Worm (Caenorhabditis elegans) whole organism, L4 larva: ENCODE data around the gene Y69A2AR.24.

Source experiments
- T20F7.1 ChIP-seq: fragments of 200-800 bp; sonication (Bioruptor generic); optimal IDR thresholded peaks from 2 replicates; lab custom pipeline; 2018; ENCODE audit warnings: mild to moderate bottlenecking, missing genetic modification characterization, missing compliant biosample characterization
- Y48G9A.11 ChIP-seq: fragments of 200-800 bp; sonication (Bioruptor generic); IDR thresholded peaks from 2 replicates; pipeline ENCODE4 v1.3.6; 2022; ENCODE audit warnings: missing genetic modification reagents, missing genetic modification characterization, missing compliant biosample characterization
- ZK337.2 ChIP-seq: fragments of 200-800 bp; sonication (Bioruptor generic); IDR thresholded peaks from 2 replicates; pipeline ENCODE4 v1.3.6; 2022; ENCODE audit warnings: missing genetic modification reagents, missing genetic modification characterization, missing compliant biosample characterization
- ZK546.5 ChIP-seq, 2 experiments: sonication (generic microtip); optimal IDR thresholded peaks; 2 replicates each; lab custom pipeline; 2017; ENCODE audit warnings: missing biosample characterization in 2 of 2, missing genetic modification characterization in 2 of 2
- aha-1 ChIP-seq: fragments of 150-350 bp; peaks from one replicate; lab custom pipeline; 2014; ENCODE audit warnings: missing biosample characterization, missing genetic modification characterization
- arid-1 ChIP-seq: fragments of 200-800 bp; sonication (Bioruptor generic); conservative IDR thresholded peaks from 2 replicates; pipeline ENCODE4 v1.3.6; 2022; ENCODE audit warnings: missing genetic modification reagents, missing genetic modification characterization, missing compliant biosample characterization
- ceh-28 ChIP-seq: fragments of 150-350 bp; optimal IDR thresholded peaks from 2 replicates; lab custom pipeline; 2014; ENCODE audit warnings: missing biosample characterization, missing genetic modification reagents, missing genetic modification characterization
- ceh-44 ChIP-seq: fragments of 200-800 bp; sonication (Bioruptor generic); IDR thresholded peaks from 2 replicates; pipeline ENCODE4 v1.3.6; 2022; ENCODE audit warnings: missing genetic modification reagents, missing genetic modification characterization, missing compliant biosample characterization
- ceh-62 ChIP-seq: sonication (generic microtip); optimal IDR thresholded peaks from 2 replicates; lab custom pipeline; 2017; ENCODE audit warnings: missing biosample characterization, missing genetic modification characterization
- ces-1 ChIP-seq: fragments of 150-350 bp; sonication (generic microtip); optimal IDR thresholded peaks from 4 replicates; lab custom pipeline; 2014; ENCODE audit warnings: missing biosample characterization, missing genetic modification reagents, missing genetic modification characterization
- ctbp-1 ChIP-seq: fragments of 200-800 bp; sonication (Bioruptor generic); IDR thresholded peaks from 2 replicates; pipeline ENCODE4 v1.3.6; 2022; ENCODE audit warnings: missing genetic modification reagents, missing genetic modification characterization, missing compliant biosample characterization
- daf-16 ChIP-seq, 3 experiments: sonication (generic microtip); optimal IDR thresholded peaks; 2 replicates each; lab custom pipeline; 2016 to 2017; ENCODE audit warnings: missing genetic modification characterization in 3 of 3, missing genetic modification reagents in 3 of 3, mild to moderate bottlenecking in 2 of 3, missing compliant biosample characterization in 2 of 3, missing biosample characterization in 1 of 3, moderate library complexity in 1 of 3
- daf-8 ChIP-seq: fragments of 200-800 bp; sonication (Bioruptor generic); IDR thresholded peaks from 2 replicates; pipeline ENCODE4 v1.3.6; 2022; ENCODE audit warnings: missing genetic modification characterization, missing compliant biosample characterization
- dmd-8 ChIP-seq: fragments of 200-800 bp; sonication (Bioruptor generic); IDR thresholded peaks from 2 replicates; pipeline ENCODE4 v1.3.6; 2022; ENCODE audit warnings: missing genetic modification characterization, missing compliant biosample characterization
- dmd-9 ChIP-seq: fragments of 200-800 bp; sonication (Bioruptor generic); IDR thresholded peaks from 2 replicates; pipeline ENCODE4 v1.3.6; 2022; ENCODE audit warnings: missing genetic modification reagents, missing genetic modification characterization, missing compliant biosample characterization
- dpl-1 ChIP-seq: fragments of 150-350 bp; optimal IDR thresholded peaks from 2 replicates; lab custom pipeline; 2014; ENCODE audit warnings: missing biosample characterization, missing genetic modification reagents, missing genetic modification characterization
- dve-1 ChIP-seq: sonication (generic microtip); optimal IDR thresholded peaks from 2 replicates; lab custom pipeline; 2017; ENCODE audit warnings: antibody characterized with exemption, mild to moderate bottlenecking, missing genetic modification characterization, missing compliant biosample characterization; ENCODE audit not compliant: insufficient read depth
- egl-43 ChIP-seq: fragments of 200-800 bp; sonication (Bioruptor generic); IDR thresholded peaks from 2 replicates; pipeline ENCODE4 v1.3.6; 2022; ENCODE audit warnings: missing genetic modification reagents, missing genetic modification characterization, missing compliant biosample characterization
- gei-8 ChIP-seq: fragments of 200-800 bp; sonication (Bioruptor generic); optimal IDR thresholded peaks from 2 replicates; lab custom pipeline; 2018; ENCODE audit warnings: mild to moderate bottlenecking, missing genetic modification characterization, missing compliant biosample characterization
- hlh-11 ChIP-seq: fragments of 200-800 bp; sonication (Bioruptor generic); optimal IDR thresholded peaks from 2 replicates; lab custom pipeline; 2018; ENCODE audit warnings: mild to moderate bottlenecking, missing genetic modification characterization, missing compliant biosample characterization
- hlh-30 ChIP-seq: sonication (generic microtip); optimal IDR thresholded peaks from 2 replicates; lab custom pipeline; 2017; ENCODE audit warnings: antibody characterized with exemption, mild to moderate bottlenecking, missing genetic modification characterization, missing compliant biosample characterization; ENCODE audit not compliant: insufficient read depth
- jun-1 ChIP-seq: fragments of 150-350 bp; optimal IDR thresholded peaks from 2 replicates; lab custom pipeline; 2014; ENCODE audit warnings: missing biosample characterization, missing genetic modification reagents, missing genetic modification characterization
- lim-7 ChIP-seq: fragments of 200-800 bp; sonication (Bioruptor generic); IDR thresholded peaks from 2 replicates; pipeline ENCODE4 v1.3.6; 2022; ENCODE audit warnings: missing genetic modification characterization, missing compliant biosample characterization
- lin-1 ChIP-seq: fragments of 200-800 bp; sonication (Bioruptor generic); IDR thresholded peaks from 2 replicates; pipeline ENCODE4 v1.3.6; 2022; ENCODE audit warnings: missing genetic modification reagents, missing genetic modification characterization, missing compliant biosample characterization
- lin-38 ChIP-seq: fragments of 200-800 bp; sonication (Bioruptor generic); IDR thresholded peaks from 2 replicates; pipeline ENCODE4 v1.3.6; 2022; ENCODE audit warnings: missing genetic modification reagents, missing genetic modification characterization, missing compliant biosample characterization
- mep-1 ChIP-seq: fragments of 150-350 bp; sonication (generic microtip); optimal IDR thresholded peaks from 3 replicates; lab custom pipeline; 2014; ENCODE audit warnings: missing biosample characterization, missing genetic modification characterization
- mxl-3 ChIP-seq: fragments of 200-800 bp; sonication (Bioruptor generic); optimal IDR thresholded peaks from 2 replicates; lab custom pipeline; 2018; ENCODE audit warnings: mild to moderate bottlenecking, missing genetic modification characterization, missing compliant biosample characterization
- nhr-11 ChIP-seq: fragments of 150-350 bp; optimal IDR thresholded peaks from 2 replicates; lab custom pipeline; 2014; ENCODE audit warnings: missing biosample characterization, missing genetic modification characterization
- nhr-237 ChIP-seq: sonication (generic microtip); optimal IDR thresholded peaks from 2 replicates; lab custom pipeline; 2017; ENCODE audit warnings: missing biosample characterization, missing genetic modification characterization
- nhr-28 ChIP-seq: fragments of 150-350 bp; optimal IDR thresholded peaks from 2 replicates; lab custom pipeline; 2014; ENCODE audit warnings: missing biosample characterization, missing genetic modification characterization
- nhr-41 ChIP-seq: fragments of 200-800 bp; sonication (Bioruptor generic); IDR thresholded peaks from 2 replicates; pipeline ENCODE4 v1.3.6; 2022; ENCODE audit warnings: missing genetic modification reagents, missing genetic modification characterization, missing compliant biosample characterization
- nhr-42 ChIP-seq: fragments of 200-800 bp; sonication (Bioruptor generic); IDR thresholded peaks from 2 replicates; pipeline ENCODE4 v1.3.6; 2022; ENCODE audit warnings: missing genetic modification characterization, missing compliant biosample characterization
- nhr-48 ChIP-seq: sonication (generic microtip); optimal IDR thresholded peaks from 2 replicates; lab custom pipeline; 2016; ENCODE audit warnings: mild to moderate bottlenecking, missing genetic modification characterization, missing compliant biosample characterization
- nhr-6 ChIP-seq: fragments of 150-350 bp; optimal IDR thresholded peaks from 2 replicates; lab custom pipeline; 2014; ENCODE audit warnings: missing biosample characterization, missing genetic modification characterization
- pha-4 ChIP-seq, 2 experiments: fragments of 150-350 bp in 1 of 2; fragments of 200-800 bp in 1 of 2; sonication (Bioruptor generic) in 1 of 2; IDR thresholded peaks in 1 of 2; optimal IDR thresholded peaks in 1 of 2; 2 replicates each; pipeline versions ENCODE4 v1.3.6 to Lab custom; 2014 to 2022; ENCODE audit warnings: missing genetic modification characterization in 2 of 2, missing genetic modification reagents in 2 of 2, missing biosample characterization in 1 of 2, missing compliant biosample characterization in 1 of 2
- php-3 ChIP-seq: fragments of 200-800 bp; sonication (Bioruptor generic); IDR thresholded peaks from 2 replicates; pipeline ENCODE4 v1.3.6; 2022; ENCODE audit warnings: missing genetic modification reagents, missing genetic modification characterization, missing compliant biosample characterization
- pqm-1 ChIP-seq: sonication (generic microtip); optimal IDR thresholded peaks from 2 replicates; lab custom pipeline; 2017; ENCODE audit warnings: missing biosample characterization, missing genetic modification characterization
- set-16 ChIP-seq: fragments of 200-800 bp; sonication (Bioruptor generic); IDR thresholded peaks from 2 replicates; pipeline ENCODE4 v1.3.6; 2022; ENCODE audit warnings: missing genetic modification reagents, missing genetic modification characterization, missing compliant biosample characterization
- snpc-1.2 ChIP-seq: fragments of 200-800 bp; sonication (Bioruptor generic); IDR thresholded peaks from 2 replicates; pipeline ENCODE4 v1.3.6; 2022; ENCODE audit warnings: missing genetic modification reagents, missing genetic modification characterization, missing compliant biosample characterization
- tag-97 ChIP-seq: fragments of 200-800 bp; sonication (Bioruptor generic); IDR thresholded peaks from 2 replicates; pipeline ENCODE4 v1.3.6; 2022; ENCODE audit warnings: missing genetic modification characterization, missing compliant biosample characterization
- unc-62 ChIP-seq, 3 experiments: fragments of 150-350 bp in 1 of 3; sonication (generic microtip); optimal IDR thresholded peaks in 2 of 3; peaks in 1 of 3; 1 replicate in 1 of 3; 2 replicates in 2 of 3; lab custom pipeline; 2014 to 2017; ENCODE audit warnings: missing biosample characterization in 3 of 3, missing genetic modification characterization in 3 of 3, missing genetic modification reagents in 3 of 3, missing genotype in 1 of 3
- vab-7 ChIP-seq: fragments of 200-800 bp; sonication (Bioruptor generic); IDR thresholded peaks from 2 replicates; pipeline ENCODE4 v1.3.6; 2022; ENCODE audit warnings: missing genetic modification reagents, missing genetic modification characterization, missing compliant biosample characterization
- zfp-2 ChIP-seq: sonication (generic microtip); optimal IDR thresholded peaks from 2 replicates; lab custom pipeline; 2016; ENCODE audit warnings: mild to moderate bottlenecking, missing genetic modification characterization, missing compliant biosample characterization
- ztf-11 ChIP-seq: fragments of 150-350 bp; optimal IDR thresholded peaks from 2 replicates; lab custom pipeline; 2014; ENCODE audit warnings: missing biosample characterization, missing genetic modification characterization

Gene Y69A2AR.24

DNA sequence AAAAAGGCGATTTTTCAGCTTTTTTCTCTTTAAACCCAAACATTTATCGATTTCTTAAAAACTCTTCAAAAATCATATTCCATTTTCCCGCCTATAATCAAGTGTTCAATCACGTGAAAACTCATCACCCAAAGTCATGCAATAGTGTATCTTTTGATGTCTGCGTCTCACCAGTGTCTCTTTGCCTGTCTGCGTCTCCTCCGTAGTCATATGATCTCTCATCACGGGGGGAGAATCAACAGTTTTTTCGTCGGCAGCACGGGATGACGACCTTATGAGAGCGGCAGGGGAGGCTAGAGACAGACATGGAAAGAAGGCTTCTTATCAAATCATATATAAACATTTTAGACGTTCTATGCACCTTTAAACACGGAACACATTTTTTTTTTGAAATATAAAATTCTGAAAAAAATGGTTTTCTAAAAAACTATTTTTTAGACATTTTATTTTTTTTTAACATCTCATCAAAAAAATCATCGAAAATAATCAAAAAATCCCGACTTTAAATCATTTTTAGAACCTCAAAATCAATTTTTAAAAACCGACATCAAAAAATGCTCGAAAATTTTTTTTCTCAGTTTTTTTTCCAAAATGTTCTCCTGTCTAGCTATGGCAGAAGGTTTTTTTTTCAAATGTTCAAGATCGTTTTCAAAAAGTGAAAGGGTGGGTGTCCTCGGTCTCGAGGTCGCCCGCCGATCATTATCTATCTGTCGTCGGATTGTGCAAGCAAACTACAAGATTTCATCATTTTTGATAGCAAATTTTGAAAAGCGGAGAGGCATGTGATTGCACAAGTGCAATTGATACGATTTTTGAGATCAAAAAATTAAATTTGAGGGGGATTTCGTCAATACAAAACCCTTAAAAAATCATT lies 38.4 kb upstream of the Y69A2AR.24 start (continued):
- TF ChIP-seq ceh-44 = 0 out of 2 replicates have a peak, but pooled peaks have one; percentile 37
- peak; percentile 90 for TF ChIP-seq nhr-41 (GFP tag; lab: Robert Waterston, UW)
- peak; percentile 96 for TF ChIP-seq gei-8 (GFP tag; lab: Kevin White, UChicago)
- peak; percentile 92 for TF ChIP-seq ctbp-1 (GFP tag; lab: Robert Waterston, UW)
- peak; percentile 66 to 99 for TF ChIP-seq unc-62 (GFP tag; optimal IDR thresholded peaks at IDR 0.05 in 1 of 2; lab: Kevin White, UChicago)
- TF ChIP-seq unc-62 (tag; optimal IDR thresholded peaks at IDR 0.05; lab: Kevin White, UChicago) = no peak
- TF ChIP-seq ceh-28 (tag; lab: Kevin White, UChicago) = peak; percentile 9
- no peak for TF ChIP-seq ztf-11 (tag; lab: Kevin White, UChicago)

DNA sequence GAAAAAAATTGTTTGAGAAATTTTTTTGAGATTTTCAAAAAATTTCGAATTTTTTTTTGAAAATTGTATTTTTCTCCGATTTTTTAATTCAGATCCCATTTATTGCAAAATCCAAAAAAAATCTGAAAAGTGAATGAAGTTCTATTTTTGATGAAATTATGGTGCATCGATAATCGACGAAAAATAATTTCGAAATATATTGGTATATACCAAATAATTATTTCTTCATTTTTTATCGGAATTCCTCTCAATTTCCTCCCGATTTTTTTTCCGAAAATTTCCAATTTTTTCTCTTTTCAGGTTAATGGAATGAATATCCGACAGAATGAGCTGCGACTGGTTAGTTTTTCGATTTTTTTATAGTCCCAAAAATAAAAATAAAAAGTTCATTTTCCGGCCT lies 37.0 kb upstream of the Y69A2AR.24 start, which contains the start of gene epg-9:
Gene epg-9, plus strand, starts transcription at position 301 of the 400 bp plus-strand sequence.
- no peak for TF ChIP-seq daf-8 (GFP tag; lab: Robert Waterston, UW)
- TF ChIP-seq ces-1 = no peak
- no peak for TF ChIP-seq egl-43 (GFP tag; lab: Robert Waterston, UW)
- no peak for TF ChIP-seq dmd-9 (GFP tag; lab: Robert Waterston, UW)
- no peak for TF ChIP-seq vab-7 (GFP tag; lab: Robert Waterston, UW)
- TF ChIP-seq nhr-42 (GFP tag; lab: Robert Waterston, UW) = no peak
- TF ChIP-seq ceh-62 = no peak
- no peak for TF ChIP-seq ZK546.5 (tag; optimal IDR thresholded peaks at IDR 0.05; lab: Kevin White, UChicago)
- no peak for TF ChIP-seq zfp-2
- no peak for TF ChIP-seq nhr-237 (tag; lab: Kevin White, UChicago)
- TF ChIP-seq arid-1 (GFP tag; lab: Robert Waterston, UW) = no peak
- TF ChIP-seq lim-7 (GFP tag; lab: Robert Waterston, UW) = no peak
- TF ChIP-seq nhr-48 (tag; lab: Kevin White, UChicago) = no peak

DNA sequence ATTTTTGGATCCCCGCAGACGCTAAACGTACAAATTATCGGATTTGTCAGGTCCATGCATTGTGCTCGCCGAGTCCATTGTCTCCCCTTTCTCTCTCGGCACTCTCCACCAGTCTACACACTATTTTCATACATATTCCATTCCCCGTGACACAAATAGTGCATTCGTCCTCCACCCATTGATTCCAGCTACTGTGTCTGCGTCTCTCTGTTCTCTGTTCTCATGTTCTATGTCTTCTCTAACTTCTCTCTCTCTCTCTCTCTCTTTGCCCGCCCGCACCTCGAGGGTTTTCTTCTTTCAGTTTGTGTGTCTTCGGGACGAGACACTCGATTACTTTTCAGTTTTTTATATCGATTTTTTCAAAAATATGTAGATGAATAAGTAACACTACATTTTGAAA lies 35.8 kb upstream of the Y69A2AR.24 start:
- TF ChIP-seq jun-1 = no peak
- peak; percentile 55 for TF ChIP-seq mxl-3 (GFP tag; lab: Kevin White, UChicago)
- TF ChIP-seq daf-16 (GFP tag; optimal IDR thresholded peaks at IDR 0.05; lab: Kevin White, UChicago) = no peak
- peak; percentile 58 for TF ChIP-seq daf-16 (tag; optimal IDR thresholded peaks at IDR 0.05; lab: Kevin White, UChicago)
- TF ChIP-seq ceh-62 = no peak
- TF ChIP-seq nhr-11 (tag; lab: Kevin White, UChicago) = peak; percentile 68
- 0 out of 2 replicates have a peak, but pooled peaks have one; percentile 16 for TF ChIP-seq lin-1 (GFP tag; lab: Robert Waterston, UW)
- TF ChIP-seq ZK546.5 (tag; optimal IDR thresholded peaks at IDR 0.05; lab: Kevin White, UChicago) = peak in 1 of 2 experiments; percentile 8
- peak; percentile 64 for TF ChIP-seq dpl-1 (GFP tag; lab: Kevin White, UChicago)
- peak; percentile 48 for TF ChIP-seq nhr-6 (tag; lab: Kevin White, UChicago)
- TF ChIP-seq ZK337.2 (GFP tag; lab: Robert Waterston, UW) = no peak
- TF ChIP-seq pqm-1 (tag; lab: Kevin White, UChicago) = peak; percentile 35
- peak; percentile 54 for TF ChIP-seq lin-38 (GFP tag; lab: Robert Waterston, UW)
- TF ChIP-seq dmd-8 (GFP tag; lab: Robert Waterston, UW) = no peak
- no peak for TF ChIP-seq nhr-237 (tag; lab: Kevin White, UChicago)
- 0 out of 2 replicates have a peak, but pooled peaks have one; percentile 7 for TF ChIP-seq php-3
- peak; percentile 78 for TF ChIP-seq nhr-28 (tag; lab: Kevin White, UChicago)
- TF ChIP-seq dve-1 (tag; lab: Kevin White, UChicago) = peak; percentile 91
- TF ChIP-seq pha-4 (GFP tag; IDR thresholded peaks at IDR 0.05; lab: Robert Waterston, UW) = no peak
- TF ChIP-seq pha-4 (tag; optimal IDR thresholded peaks at IDR 0.05; lab: Kevin White, UChicago) = peak; percentile 76
- TF ChIP-seq mep-1 (tag; lab: Kevin White, UChicago) = peak; percentile 85
- peak; percentile 40; the same call in 1 of the 2 replicates for TF ChIP-seq set-16 (GFP tag; lab: Robert Waterston, UW)
- peak; percentile 99 for TF ChIP-seq hlh-30
- no peak for TF ChIP-seq T20F7.1 (GFP tag; lab: Kevin White, UChicago)
- no peak for TF ChIP-seq tag-97
- peak; percentile 49 for TF ChIP-seq aha-1 (tag; lab: Kevin White, UChicago)
- TF ChIP-seq snpc-1.2 (GFP tag; lab: Robert Waterston, UW) = no peak
- no peak for TF ChIP-seq Y48G9A.11 (GFP tag; lab: Robert Waterston, UW)
- TF ChIP-seq hlh-11 (tag; lab: Kevin White, UChicago) = peak; percentile 93
